Worm (Caenorhabditis elegans): Measurements from ENCODE around the gene sap-49.

- TF ChIP-seq Y56A3A.18 (GFP tag; IDR thresholded peaks at IDR 0.05) (no peak), ama-1 (optimal IDR thresholded peaks at IDR 0.05) (no peak), ama-1 (GFP tag; optimal IDR thresholded peaks at IDR 0.05) (no peak), lin-54 (GFP tag; optimal IDR thresholded peaks at IDR 0.05) (no peak), ztf-6 (GFP tag; IDR thresholded peaks at IDR 0.05) (no peak), F52B5.7 (tag; optimal IDR thresholded peaks at IDR 0.05) (no peak), B0336.3 (GFP tag; IDR thresholded peaks at IDR 0.05) (no peak), nhr-27 (tag; optimal IDR thresholded peaks at IDR 0.05) (no peak), somi-1 (GFP tag; optimal IDR thresholded peaks at IDR 0.05) (no peak), F57C9.4 (tag; optimal IDR thresholded peaks at IDR 0.05) (no peak), lag-1 (GFP tag; IDR thresholded peaks at IDR 0.05) (no peak), mes-4 (tag; optimal IDR thresholded peaks at IDR 0.05) (no peak), dpff-1 (tag; optimal IDR thresholded peaks at IDR 0.05) (no peak), egl-44 (GFP tag; IDR thresholded peaks at IDR 0.05) (no peak)
Measured at ce11 chrII:8037863-8038262, 2.3 kb upstream of the sap-49 start, which contains the start of gene C08B11.9.

Measured in whole organism, young adult.